Fruit fly (Drosophila melanogaster): Measurements from ENCODE around the gene Mnr.
A peak's percentile ranks its signal among the peaks of the same experiment; 100 is the strongest.

The Mnr gene

dm6 chrX:21322289-21322981 is 41.5 kb upstream of the Mnr start (continued):
- no peak for TF ChIP-seq crp (GFP tag; optimal IDR thresholded peaks at IDR 0.05)
- TF ChIP-seq CG11093 (GFP tag; IDR thresholded peaks at IDR 0.05) = 0 out of 3 replicates have a peak, but pooled peaks have one; percentile 41
- TF ChIP-seq aop (GFP tag; IDR thresholded peaks at IDR 0.05) = no peak
- no peak for TF ChIP-seq Hmr (GFP tag; optimal IDR thresholded peaks at IDR 0.05)
- no peak for TF ChIP-seq tup (GFP tag; optimal IDR thresholded peaks at IDR 0.05)
- no peak for TF ChIP-seq Bgb (GFP tag; IDR thresholded peaks at IDR 0.05; ENCODE audit: partially characterized antibody)
- peak; percentile 56 for TF ChIP-seq CG10267 (tag; optimal IDR thresholded peaks at IDR 0.05)
- peak; percentile 53 for TF ChIP-seq CG9215 (GFP tag; IDR thresholded peaks at IDR 0.05)
- TF ChIP-seq gro (GFP tag; optimal IDR thresholded peaks at IDR 0.05) = no peak
- TF ChIP-seq CG13424 (tag; optimal IDR thresholded peaks at IDR 0.05) = peak; percentile 79
- TF ChIP-seq Max (GFP tag; optimal IDR thresholded peaks at IDR 0.05) = peak; percentile 31
- no peak for TF ChIP-seq Hey (tag; optimal IDR thresholded peaks at IDR 0.05)
- TF ChIP-seq Dip3 (GFP tag; optimal IDR thresholded peaks at IDR 0.05) = peak; percentile 24
- TF ChIP-seq CG30020 (tag; optimal IDR thresholded peaks at IDR 0.05) = peak; percentile 4
- peak; percentile 77 for TF ChIP-seq CG2712 (tag; optimal IDR thresholded peaks at IDR 0.05)
- no peak for TF ChIP-seq mam (GFP tag; optimal IDR thresholded peaks at IDR 0.05)
- no peak for TF ChIP-seq Elba2 (GFP tag; optimal IDR thresholded peaks at IDR 0.05)
- no peak for TF ChIP-seq CG9876 (GFP tag; optimal IDR thresholded peaks at IDR 0.05)
- no peak for TF ChIP-seq fd102C (GFP tag; optimal IDR thresholded peaks at IDR 0.05)
- TF ChIP-seq Rfx (GFP tag; IDR thresholded peaks at IDR 0.05) = peak; percentile 47
- TF ChIP-seq lilli (GFP tag; optimal IDR thresholded peaks at IDR 0.05) = no peak
- TF ChIP-seq fd96Cb (tag; optimal IDR thresholded peaks at IDR 0.05) = peak; percentile 59
- no peak for TF ChIP-seq Dfd (GFP tag; optimal IDR thresholded peaks at IDR 0.05)
- TF ChIP-seq CG9797 (GFP tag; optimal IDR thresholded peaks at IDR 0.05) = no peak
- TF ChIP-seq CG6791 (GFP tag; IDR thresholded peaks at IDR 0.05; ENCODE audit: partially characterized antibody) = no peak
- no peak for TF ChIP-seq CG4617 (GFP tag; optimal IDR thresholded peaks at IDR 0.05; ENCODE audit: borderline replicate concordance)
- no peak for TF ChIP-seq Med (GFP tag)
- no peak for TF ChIP-seq CG12236 (GFP tag; optimal IDR thresholded peaks at IDR 0.05)
- no peak for TF ChIP-seq CG17802 (tag; optimal IDR thresholded peaks at IDR 0.05)
- peak; percentile 5 for TF ChIP-seq CG10274 (GFP tag; optimal IDR thresholded peaks at IDR 0.05)
- no peak for TF ChIP-seq ac (GFP tag; optimal IDR thresholded peaks at IDR 0.05)
- TF ChIP-seq fu2 (GFP tag; optimal IDR thresholded peaks at IDR 0.05) = no peak
- no peak for TF ChIP-seq ken (GFP tag; IDR thresholded peaks at IDR 0.05)
- no peak for TF ChIP-seq Hand (GFP tag; optimal IDR thresholded peaks at IDR 0.05)
- no peak for TF ChIP-seq CG9437 (GFP tag; optimal IDR thresholded peaks at IDR 0.05)
- no peak for TF ChIP-seq CG11085 (GFP tag; IDR thresholded peaks at IDR 0.05)
- TF ChIP-seq CG11723 (GFP tag; optimal IDR thresholded peaks at IDR 0.05) = no peak
- peak; percentile 39 for TF ChIP-seq mirr (GFP tag; optimal IDR thresholded peaks at IDR 0.05)
- peak; percentile 46; the same call in 2 of the 3 replicates for TF ChIP-seq row (GFP tag; IDR thresholded peaks at IDR 0.05)
- TF ChIP-seq ERR (GFP tag; optimal IDR thresholded peaks at IDR 0.05) = no peak
- TF ChIP-seq CG1832 (GFP tag; optimal IDR thresholded peaks at IDR 0.05) = no peak
- TF ChIP-seq MTF-1 (GFP tag; optimal IDR thresholded peaks at IDR 0.05; ENCODE audit: borderline replicate concordance) = no peak
- TF ChIP-seq cato (GFP tag; optimal IDR thresholded peaks at IDR 0.05; ENCODE audit: borderline replicate concordance) = no peak
- TF ChIP-seq grn (GFP tag; optimal IDR thresholded peaks at IDR 0.05) = peak; percentile 32
- TF ChIP-seq eve (GFP tag; optimal IDR thresholded peaks at IDR 0.05) = no peak
- TF ChIP-seq hth (optimal IDR thresholded peaks at IDR 0.05) = no peak
- peak; percentile 71 for TF ChIP-seq lab (GFP tag; optimal IDR thresholded peaks at IDR 0.05)
- TF ChIP-seq tio (GFP tag; optimal IDR thresholded peaks at IDR 0.05) = no peak
- TF ChIP-seq CG15514 (GFP tag; optimal IDR thresholded peaks at IDR 0.05) = peak; percentile 15
- no peak for TF ChIP-seq Hmx (GFP tag; optimal IDR thresholded peaks at IDR 0.05)

Measured in whole organism, embryonic.